Fruit fly (Drosophila melanogaster) whole organism, embryonic: ENCODE data around the gene Fas3.

ENCODE experiments used
- CG10979 ChIP-seq: fragments of 200-800 bp; sonication (Bioruptor generic); optimal IDR thresholded peaks from 2 replicates; lab custom pipeline; 2018; ENCODE audit warnings: missing biosample characterization, mild to moderate bottlenecking, missing genetic modification characterization, moderate library complexity
- CG17359 ChIP-seq: fragments of 200-800 bp; sonication (Bioruptor generic); optimal IDR thresholded peaks from 3 replicates; lab custom pipeline; 2018; ENCODE audit warnings: missing biosample characterization, mild to moderate bottlenecking, missing genetic modification characterization, moderate library complexity
- amos ChIP-seq: fragments of 200-800 bp; sonication (Bioruptor generic); IDR thresholded peaks from 2 replicates; pipeline ENCODE4 v1.3.6; 2022; ENCODE audit warnings: missing biosample characterization, missing genetic modification characterization; ENCODE audit not compliant: partially characterized antibody
- otp ChIP-seq: fragments of 200-800 bp; sonication (Bioruptor generic); IDR thresholded peaks from 3 replicates; pipeline ENCODE4, ENCODE4 v1.3.6; 2022; ENCODE audit warnings: missing biosample characterization, missing genetic modification characterization
- sd ChIP-seq: fragments of 200-800 bp; sonication (Bioruptor generic); optimal IDR thresholded peaks from 3 replicates; lab custom pipeline; 2018; ENCODE audit warnings: missing biosample characterization, mild to moderate bottlenecking, missing genetic modification characterization, moderate library complexity

dm6 chr2L:18387749-18388148 lies 67.8 kb downstream of the Fas3 start:
- TF ChIP-seq CG17359 (no peak), amos (no peak), CG10979 (no peak), sd (tag; lab: Kevin White, UChicago) (no peak), otp (GFP tag; lab: Robert Waterston, UW) (no peak)
